Fruit fly (Drosophila melanogaster): ENCODE results near the gene CG10958.

The CG10958 gene

dm6 chrX:8157294-8157693 lies 25.2 kb downstream of the CG10958 start, which contains the start of the genes Traf6 and GIIIspla2 (continued):
- TF ChIP-seq CG14860 (GFP tag; IDR thresholded peaks at IDR 0.05; ENCODE audit: partially characterized antibody) (no peak), CG6813 (GFP tag; optimal IDR thresholded peaks at IDR 0.05) (no peak), HLHmδ (GFP tag; optimal IDR thresholded peaks at IDR 0.05) (no peak), Pdp1 (GFP tag; optimal IDR thresholded peaks at IDR 0.05) (peak; percentile 54 to 67), prd (optimal IDR thresholded peaks at IDR 0.05) (no peak), prd (GFP tag; IDR thresholded peaks at IDR 0.05) (peak; percentile 78), tap (tag; optimal IDR thresholded peaks at IDR 0.05) (peak; percentile 20), pum (GFP tag; optimal IDR thresholded peaks at IDR 0.05) (peak; percentile 64), Fer3 (tag; optimal IDR thresholded peaks at IDR 0.05) (peak; percentile 70), Ravus (GFP tag; IDR thresholded peaks at IDR 0.05) (peak; percentile 7; the same call in 1 of the 2 replicates), Dbx (GFP tag; IDR thresholded peaks at IDR 0.05) (peak; percentile 81), CG3065 (GFP tag; optimal IDR thresholded peaks at IDR 0.05) (no peak), CG10267 (tag; optimal IDR thresholded peaks at IDR 0.05) (peak; percentile 95), MESR4 (GFP tag; optimal IDR thresholded peaks at IDR 0.05) (peak; percentile 57), CG9609 (GFP tag; optimal IDR thresholded peaks at IDR 0.05) (peak; percentile 59), tx (GFP tag; optimal IDR thresholded peaks at IDR 0.05) (peak; percentile 38), Doc2 (GFP tag; IDR thresholded peaks at IDR 0.05) (no peak), dati (GFP tag; IDR thresholded peaks at IDR 0.05) (no peak), nmo (GFP tag; optimal IDR thresholded peaks at IDR 0.05) (peak; percentile 83), Sox102F (GFP tag; optimal IDR thresholded peaks at IDR 0.05) (no peak), Eip74EF (GFP tag; optimal IDR thresholded peaks at IDR 0.05) (no peak), eve (GFP tag; optimal IDR thresholded peaks at IDR 0.05) (no peak), Jarid2 (GFP tag; optimal IDR thresholded peaks at IDR 0.05) (peak; percentile 48), CG4854 (GFP tag; optimal IDR thresholded peaks at IDR 0.05) (peak; percentile 46), pan (optimal IDR thresholded peaks at IDR 0.05) (no peak), pan (GFP tag; optimal IDR thresholded peaks at IDR 0.05 in 1 of 2, IDR thresholded peaks at IDR 0.05 in 1 of 2) (peak in 1 of 2 experiments; percentile 69), CG17186 (GFP tag; optimal IDR thresholded peaks at IDR 0.05) (peak; percentile 88), lilli (GFP tag; optimal IDR thresholded peaks at IDR 0.05) (peak; percentile 76), nom (GFP tag; optimal IDR thresholded peaks at IDR 0.05) (peak; percentile 68), sisA (GFP tag; IDR thresholded peaks at IDR 0.05) (peak; percentile 76), CG12104 (GFP tag; optimal IDR thresholded peaks at IDR 0.05) (peak; percentile 60), sr (GFP tag; IDR thresholded peaks at IDR 0.05) (no peak), BEAF-32 (GFP tag; optimal IDR thresholded peaks at IDR 0.05) (peak; percentile 43), tna (GFP tag; IDR thresholded peaks at IDR 0.05; ENCODE audit: partially characterized antibody) (no peak), D19B (GFP tag; optimal IDR thresholded peaks at IDR 0.05) (peak; percentile 65), CG11695 (GFP tag; IDR thresholded peaks at IDR 0.05) (peak; percentile 72; the same call in 2 of the 3 replicates), crc (GFP tag; optimal IDR thresholded peaks at IDR 0.05) (peak; percentile 23), fd102C (GFP tag; optimal IDR thresholded peaks at IDR 0.05) (no peak), mirr (GFP tag; optimal IDR thresholded peaks at IDR 0.05) (peak; percentile 66), CG8388 (GFP tag; optimal IDR thresholded peaks at IDR 0.05) (peak; percentile 79), CG1647 (GFP tag; optimal IDR thresholded peaks at IDR 0.05) (peak; percentile 62), Hmr (GFP tag; optimal IDR thresholded peaks at IDR 0.05) (no peak), Bdp1 (GFP tag; optimal IDR thresholded peaks at IDR 0.05) (peak; percentile 74), luna (GFP tag; optimal IDR thresholded peaks at IDR 0.05) (no peak), Optix (GFP tag; IDR thresholded peaks at IDR 0.05) (peak; percentile 62; the same call in 2 of the 3 replicates), CG15601 (tag; optimal IDR thresholded peaks at IDR 0.05) (peak; percentile 37), Sox100B (GFP tag; optimal IDR thresholded peaks at IDR 0.05) (no peak), Lhr (GFP tag; optimal IDR thresholded peaks at IDR 0.05) (peak; percentile 54), ham (GFP tag; IDR thresholded peaks at IDR 0.05) (peak; percentile 33; the same call in 1 of the 2 replicates), HmgD (GFP tag; optimal IDR thresholded peaks at IDR 0.05) (no peak)

All from whole organism, embryonic.